Fruit fly (Drosophila melanogaster): Measurements from ENCODE around the gene eRF3.

The eRF3 gene

DNA sequence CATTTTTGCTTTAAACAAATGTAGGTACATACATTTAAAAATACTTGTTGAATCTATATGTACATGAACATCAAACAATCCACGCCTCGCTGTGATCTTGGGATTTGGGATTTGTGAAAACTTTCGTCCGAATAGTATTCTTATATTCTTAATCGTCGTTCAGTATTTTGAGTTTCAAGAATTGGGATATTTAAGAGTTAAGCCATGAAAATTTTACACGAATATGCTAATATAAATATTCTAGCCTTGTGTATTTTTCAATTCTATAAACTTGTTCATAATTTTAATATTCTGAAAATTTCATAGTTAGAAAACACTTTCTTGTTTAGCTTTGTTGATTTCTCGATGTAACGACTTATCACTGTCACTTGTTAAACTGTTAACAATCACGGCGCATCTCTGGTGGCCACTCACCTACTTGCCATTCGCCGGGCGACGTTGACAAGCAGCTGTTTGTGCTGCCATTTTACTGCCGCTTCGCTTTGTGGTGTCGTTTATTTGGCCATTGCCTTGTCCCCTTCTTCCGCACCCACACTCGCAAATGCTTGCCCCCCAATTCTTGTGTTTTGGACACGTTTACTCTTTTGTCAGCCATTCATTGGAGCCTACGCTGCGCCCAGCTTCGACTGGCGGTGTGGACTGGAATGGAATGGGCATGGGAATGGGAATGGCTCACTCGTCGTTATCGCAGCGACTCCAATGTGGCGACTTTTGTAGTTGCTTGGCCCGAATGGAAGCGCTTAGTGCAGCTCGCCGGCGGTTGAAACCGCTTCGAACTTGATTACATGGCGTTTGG, 1.9 kb downstream of the eRF3 start (continued):
- TF ChIP-seq Dad (GFP tag; optimal IDR thresholded peaks at IDR 0.05) (no peak), CG30403 (GFP tag; optimal IDR thresholded peaks at IDR 0.05) (peak; percentile 11), Mes4 (GFP tag; optimal IDR thresholded peaks at IDR 0.05) (no peak), otp (GFP tag; IDR thresholded peaks at IDR 0.05) (no peak), Drgx (GFP tag; IDR thresholded peaks at IDR 0.05) (0 out of 2 replicates have a peak, but pooled peaks have one; percentile 15), nmo (GFP tag; optimal IDR thresholded peaks at IDR 0.05) (peak; percentile 6), mld (GFP tag; IDR thresholded peaks at IDR 0.05; ENCODE audit: partially characterized antibody) (no peak), chinmo (GFP tag; IDR thresholded peaks at IDR 0.05; ENCODE audit: partially characterized antibody) (peak; percentile 32; the same call in 1 of the 4 replicates), dpn (GFP tag; optimal IDR thresholded peaks at IDR 0.05) (no peak), CG12236 (GFP tag; optimal IDR thresholded peaks at IDR 0.05) (no peak), CG12942 (GFP tag; optimal IDR thresholded peaks at IDR 0.05) (no peak), Elba2 (GFP tag; optimal IDR thresholded peaks at IDR 0.05) (no peak), tup (GFP tag; optimal IDR thresholded peaks at IDR 0.05) (no peak), grau (tag; optimal IDR thresholded peaks at IDR 0.05) (peak; percentile 2), Oli (tag; optimal IDR thresholded peaks at IDR 0.05) (no peak), Neu2 (GFP tag; optimal IDR thresholded peaks at IDR 0.05; ENCODE audit: borderline replicate concordance) (no peak), CG1792 (GFP tag; optimal IDR thresholded peaks at IDR 0.05) (no peak), CG2199 (GFP tag; IDR thresholded peaks at IDR 0.05) (no peak), Rfx (GFP tag; IDR thresholded peaks at IDR 0.05) (peak; percentile 33; the same call in 1 of the 2 replicates), Fer1 (GFP tag; optimal IDR thresholded peaks at IDR 0.05) (peak; percentile 22), prd (optimal IDR thresholded peaks at IDR 0.05) (no peak), prd (GFP tag; IDR thresholded peaks at IDR 0.05) (0 out of 3 replicates have a peak, but pooled peaks have one; percentile 10), dmrt11E (tag; optimal IDR thresholded peaks at IDR 0.05) (no peak), YL-1 (GFP tag; optimal IDR thresholded peaks at IDR 0.05) (peak; percentile 67), sna (GFP tag; IDR thresholded peaks at IDR 0.05; ENCODE audit: partially characterized antibody) (no peak), CG8290 (GFP tag; optimal IDR thresholded peaks at IDR 0.05) (peak; percentile 6), CG8290 (tag; optimal IDR thresholded peaks at IDR 0.05) (peak in 1 of 2 experiments; percentile 44), Hmr (GFP tag; optimal IDR thresholded peaks at IDR 0.05) (peak; percentile 36), ind (GFP tag; optimal IDR thresholded peaks at IDR 0.05) (no peak), E2f1 (GFP tag; IDR thresholded peaks at IDR 0.05) (no peak), dimm (GFP tag; IDR thresholded peaks at IDR 0.05) (no peak), knrl (GFP tag; IDR thresholded peaks at IDR 0.05; ENCODE audit: partially characterized antibody) (no peak), crol (GFP tag; IDR thresholded peaks at IDR 0.05) (peak; percentile 66), pros (GFP tag; optimal IDR thresholded peaks at IDR 0.05) (no peak), CG17361 (GFP tag; IDR thresholded peaks at IDR 0.05) (no peak), gem (tag; optimal IDR thresholded peaks at IDR 0.05) (peak; percentile 84), Gsc (GFP tag; IDR thresholded peaks at IDR 0.05) (no peak), scrt (GFP tag; optimal IDR thresholded peaks at IDR 0.05) (no peak), sug (tag; optimal IDR thresholded peaks at IDR 0.05) (peak; percentile 48), CG3995 (GFP tag; optimal IDR thresholded peaks at IDR 0.05) (peak; percentile 98), CG15011 (GFP tag; optimal IDR thresholded peaks at IDR 0.05) (no peak), CG15601 (tag; optimal IDR thresholded peaks at IDR 0.05) (no peak), rib (GFP tag; IDR thresholded peaks at IDR 0.05) (no peak), BEAF-32 (GFP tag; optimal IDR thresholded peaks at IDR 0.05) (peak; percentile 37), wek (GFP tag; optimal IDR thresholded peaks at IDR 0.05) (no peak), mirr (GFP tag; optimal IDR thresholded peaks at IDR 0.05) (peak; percentile 41), CG34224 (GFP tag; IDR thresholded peaks at IDR 0.05; ENCODE audit: partially characterized antibody) (peak; percentile 35; the same call in 1 of the 3 replicates), lmd (GFP tag; IDR thresholded peaks at IDR 0.05) (no peak), CG4730 (GFP tag; IDR thresholded peaks at IDR 0.05) (no peak)

All from whole organism, embryonic.